Worm (Caenorhabditis elegans): ENCODE results near the gene rpl-3.
A peak's percentile ranks its signal among the peaks of the same experiment; 100 is the strongest.

rpl-3 gene

ce11 chrIII:3867378-3867904 lies at the start of gene rpl-3 (continued):
- TF ChIP-seq fkh-10 (GFP tag; optimal IDR thresholded peaks at IDR 0.05) (peak; percentile 96), tbx-2 (tag; optimal IDR thresholded peaks at IDR 0.05) (peak; percentile 100), hlh-15 (tag; optimal IDR thresholded peaks at IDR 0.05) (peak; percentile 81), hlh-6 (tag; optimal IDR thresholded peaks at IDR 0.05) (peak; percentile 88), che-1 (tag; optimal IDR thresholded peaks at IDR 0.05) (peak; percentile 81), T23F11.4 (GFP tag; optimal IDR thresholded peaks at IDR 0.05) (peak; percentile 98), Y22D7AL.16 (tag; optimal IDR thresholded peaks at IDR 0.05) (peak; percentile 97), ztf-16 (tag; optimal IDR thresholded peaks at IDR 0.05) (peak; percentile 99), ahr-1 (tag; optimal IDR thresholded peaks at IDR 0.05) (peak; percentile 94), nhr-11 (tag; optimal IDR thresholded peaks at IDR 0.05) (peak; percentile 96), pros-1 (tag; optimal IDR thresholded peaks at IDR 0.05) (peak; percentile 97), C38D4.7 (GFP tag; optimal IDR thresholded peaks at IDR 0.05) (peak; percentile 72), zip-5 (tag; optimal IDR thresholded peaks at IDR 0.05) (peak; percentile 63), sdc-2 (tag; optimal IDR thresholded peaks at IDR 0.05) (peak; percentile 88), ceh-14 (tag; optimal IDR thresholded peaks at IDR 0.05) (peak; percentile 99), ceh-48 (tag; optimal IDR thresholded peaks at IDR 0.05) (peak; percentile 96), mec-3 (tag; optimal IDR thresholded peaks at IDR 0.05; ENCODE audit: borderline replicate concordance) (no peak)

ce11 chrIII:3819579-3819978 lies 48.1 kb upstream of the rpl-3 start, which contains the start of gene dpy-27:
TSS of gene dpy-27 (minus strand) at chrIII:3819679.
- TF ChIP-seq eyg-1 (tag; optimal IDR thresholded peaks at IDR 0.05) (no peak), unc-3 (GFP tag; conservative IDR thresholded peaks at IDR 0.05) (no peak), unc-3 (tag; optimal IDR thresholded peaks at IDR 0.05) (no peak), sdc-2 (tag; optimal IDR thresholded peaks at IDR 0.05) (no peak), ceh-22 (tag; optimal IDR thresholded peaks at IDR 0.05) (no peak), pax-1 (tag; optimal IDR thresholded peaks at IDR 0.05) (no peak), fkh-6 (tag; optimal IDR thresholded peaks at IDR 0.05) (no peak), dmd-4 (tag; optimal IDR thresholded peaks at IDR 0.05; ENCODE audit: borderline replicate concordance) (no peak), ceh-6 (GFP tag; optimal IDR thresholded peaks at IDR 0.05) (no peak)

ce11 chrIII:3820134-3820533 lies 47.5 kb upstream of the rpl-3 start:
- TF ChIP-seq gmeb-2 (tag; optimal IDR thresholded peaks at IDR 0.05): no peak
- peak; percentile 69 for TF ChIP-seq ref-2 (tag; optimal IDR thresholded peaks at IDR 0.05)
- TF ChIP-seq madf-2 (tag; optimal IDR thresholded peaks at IDR 0.05): no peak
- no peak for TF ChIP-seq K02D7.2 (tag; optimal IDR thresholded peaks at IDR 0.05)
- no peak for TF ChIP-seq lin-11 (tag; optimal IDR thresholded peaks at IDR 0.05)
- peak; percentile 71 for TF ChIP-seq tbx-2 (tag; optimal IDR thresholded peaks at IDR 0.05)
- TF ChIP-seq ceh-19 (GFP tag; optimal IDR thresholded peaks at IDR 0.05): peak; percentile 20
- TF ChIP-seq ceh-6 (GFP tag; optimal IDR thresholded peaks at IDR 0.05): no peak
- no peak for TF ChIP-seq dve-1 (tag; optimal IDR thresholded peaks at IDR 0.05)
- peak; percentile 96 for TF ChIP-seq unc-55 (GFP tag; optimal IDR thresholded peaks at IDR 0.05)
- TF ChIP-seq elt-2 (tag; optimal IDR thresholded peaks at IDR 0.05): peak; percentile 21
- no peak for TF ChIP-seq F13H6.1 (tag; optimal IDR thresholded peaks at IDR 0.05)
- TF ChIP-seq hlh-8 (tag; optimal IDR thresholded peaks at IDR 0.05): no peak
- TF ChIP-seq C08G9.2 (tag; optimal IDR thresholded peaks at IDR 0.05): peak; percentile 23
- peak; percentile 77 for TF ChIP-seq hlh-30 (tag; optimal IDR thresholded peaks at IDR 0.05; ENCODE audit: insufficient read depth)
- TF ChIP-seq unc-86 (tag; optimal IDR thresholded peaks at IDR 0.05): no peak
- peak; percentile 57 for TF ChIP-seq syd-9 (tag; optimal IDR thresholded peaks at IDR 0.05)
- peak; percentile 40 for TF ChIP-seq unc-42 (tag; optimal IDR thresholded peaks at IDR 0.05)
- no peak for TF ChIP-seq pqm-1 (tag; optimal IDR thresholded peaks at IDR 0.05)
- TF ChIP-seq mec-3 (tag; optimal IDR thresholded peaks at IDR 0.05; ENCODE audit: borderline replicate concordance): no peak
- TF ChIP-seq ceh-45 (GFP tag; IDR thresholded peaks at IDR 0.05): no peak
- no peak for TF ChIP-seq zip-5 (tag; optimal IDR thresholded peaks at IDR 0.05)
- TF ChIP-seq pros-1 (tag; optimal IDR thresholded peaks at IDR 0.05): peak; percentile 88
- peak; percentile 39 for TF ChIP-seq ceh-2 (tag; optimal IDR thresholded peaks at IDR 0.05)
- TF ChIP-seq nhr-11 (tag; optimal IDR thresholded peaks at IDR 0.05): no peak
- peak; percentile 67 for TF ChIP-seq sdc-2 (tag; optimal IDR thresholded peaks at IDR 0.05)
- no peak for TF ChIP-seq odd-2 (tag; optimal IDR thresholded peaks at IDR 0.05)
- no peak for TF ChIP-seq sox-4 (tag; optimal IDR thresholded peaks at IDR 0.05)
- no peak for TF ChIP-seq pax-1 (tag; optimal IDR thresholded peaks at IDR 0.05)
- TF ChIP-seq eyg-1 (tag; optimal IDR thresholded peaks at IDR 0.05): no peak
- TF ChIP-seq ceh-34 (tag; optimal IDR thresholded peaks at IDR 0.05): peak; percentile 45
- peak; percentile 53 for TF ChIP-seq ceh-18 (tag; optimal IDR thresholded peaks at IDR 0.05)
- no peak for TF ChIP-seq fkh-10 (GFP tag; optimal IDR thresholded peaks at IDR 0.05)
- peak; percentile 93 for TF ChIP-seq rnt-1 (tag; optimal IDR thresholded peaks at IDR 0.05)
